Fruit fly (Drosophila melanogaster) whole organism, embryonic: ENCODE measurements around the gene CG18675.

ENCODE experiments used
- Atf3 ChIP-seq: fragments of 200-800 bp; sonication (Bioruptor generic); optimal IDR thresholded peaks from 3 replicates; lab custom pipeline; 2016; ENCODE audit warnings: missing biosample characterization, missing genetic modification characterization
- BEAF-32 ChIP-seq: fragments of 200-800 bp; sonication (Bioruptor generic); optimal IDR thresholded peaks from 3 replicates; lab custom pipeline; 2017; ENCODE audit warnings: missing biosample characterization, missing genetic modification characterization, mild to moderate bottlenecking, moderate library complexity, missing genetic modification reagents
- Bdp1 ChIP-seq: fragments of 200-800 bp; sonication (Bioruptor generic); optimal IDR thresholded peaks from 3 replicates; lab custom pipeline; 2016; ENCODE audit warnings: missing biosample characterization, missing genetic modification characterization
- Bgb ChIP-seq: fragments of 200-800 bp; sonication (Bioruptor generic); IDR thresholded peaks from 2 replicates; pipeline ENCODE4 v1.3.6; 2022; ENCODE audit warnings: missing biosample characterization, missing genetic modification characterization; ENCODE audit not compliant: partially characterized antibody
- Blimp-1 ChIP-seq: fragments of 200-800 bp; sonication (Bioruptor generic); optimal IDR thresholded peaks from 3 replicates; lab custom pipeline; 2018; ENCODE audit warnings: missing biosample characterization, missing genetic modification characterization, mild to moderate bottlenecking, moderate library complexity, missing genetic modification reagents
- CG11247 ChIP-seq: fragments of 200-800 bp; sonication (Bioruptor generic); IDR thresholded peaks from 2 replicates; pipeline ENCODE4 v1.3.6; 2022; ENCODE audit warnings: missing biosample characterization, missing genetic modification characterization
- CG13775 ChIP-seq: fragments of 200-800 bp; sonication (Bioruptor generic); optimal IDR thresholded peaks from 3 replicates; lab custom pipeline; 2017; ENCODE audit warnings: missing biosample characterization, mild to moderate bottlenecking, missing genetic modification characterization
- CG17186 ChIP-seq: fragments of 200-800 bp; sonication (Bioruptor generic); optimal IDR thresholded peaks from 3 replicates; lab custom pipeline; 2017; ENCODE audit warnings: missing biosample characterization, missing genetic modification reagents, missing genetic modification characterization
- CG2129 ChIP-seq: fragments of 200-800 bp; sonication (Bioruptor generic); IDR thresholded peaks from 2 replicates; pipeline ENCODE4 v1.3.6; 2022; ENCODE audit warnings: missing biosample characterization, missing genetic modification characterization; ENCODE audit not compliant: partially characterized antibody
- CG34422 ChIP-seq: fragments of 200-800 bp; sonication (Bioruptor generic); IDR thresholded peaks from 3 replicates; pipeline ENCODE4 v1.3.6; 2022; ENCODE audit warnings: missing biosample characterization, missing genetic modification characterization
- CG42726 ChIP-seq: fragments of 200-800 bp; sonication (Bioruptor generic); IDR thresholded peaks from 2 replicates; pipeline ENCODE4 v1.3.6; 2022; ENCODE audit warnings: missing biosample characterization, missing genetic modification characterization; ENCODE audit not compliant: partially characterized antibody
- CG7271 ChIP-seq: fragments of 200-800 bp; sonication (Bioruptor generic); optimal IDR thresholded peaks from 2 replicates; lab custom pipeline; 2018; ENCODE audit warnings: missing biosample characterization, mild to moderate bottlenecking, missing genetic modification characterization, moderate library complexity
- CG7357 ChIP-seq: fragments of 200-800 bp; sonication (Bioruptor generic); IDR thresholded peaks from 3 replicates; pipeline ENCODE4 v1.3.6; 2022; ENCODE audit warnings: missing biosample characterization, missing genetic modification characterization
- CG7963 ChIP-seq: fragments of 200-800 bp; sonication (Bioruptor generic); IDR thresholded peaks from 3 replicates; pipeline ENCODE4 v1.3.6; 2022; ENCODE audit warnings: missing biosample characterization, missing genetic modification characterization; ENCODE audit not compliant: partially characterized antibody
- CG8924 ChIP-seq: fragments of 200-800 bp; optimal IDR thresholded peaks from 3 replicates; lab custom pipeline; 2019; ENCODE audit warnings: missing biosample characterization, mild to moderate bottlenecking, missing genetic modification characterization, moderate library complexity
- CG9609 ChIP-seq: fragments of 200-800 bp; sonication (Bioruptor generic); optimal IDR thresholded peaks from 3 replicates; lab custom pipeline; 2016; ENCODE audit warnings: missing biosample characterization, missing genetic modification characterization
- CoRest ChIP-seq: fragments of 200-800 bp; sonication (Bioruptor generic); optimal IDR thresholded peaks from 3 replicates; lab custom pipeline; 2018; ENCODE audit warnings: missing biosample characterization, mild to moderate bottlenecking, missing genetic modification characterization, moderate library complexity
- Drgx ChIP-seq: fragments of 200-800 bp; sonication (Bioruptor generic); IDR thresholded peaks from 2 replicates; pipeline ENCODE4 v1.3.6; 2022; ENCODE audit warnings: missing biosample characterization, missing genetic modification characterization
- GATAe ChIP-seq: fragments of 200-800 bp; sonication (Bioruptor generic); conservative IDR thresholded peaks from 2 replicates; pipeline ENCODE4 v1.3.6; 2022; ENCODE audit warnings: missing biosample characterization, missing genetic modification characterization
- Hand ChIP-seq: fragments of 200-800 bp; sonication (Bioruptor generic); optimal IDR thresholded peaks from 2 replicates; lab custom pipeline; 2017; ENCODE audit warnings: mild to moderate bottlenecking, missing biosample characterization, missing genetic modification reagents, missing genetic modification characterization
- Hmx ChIP-seq: fragments of 200-800 bp; sonication (Bioruptor generic); optimal IDR thresholded peaks from 2 replicates; lab custom pipeline; 2016; ENCODE audit warnings: missing biosample characterization, missing genetic modification characterization
- Hr39 ChIP-seq: fragments of >200 bp; optimal IDR thresholded peaks from 2 replicates; lab custom pipeline; 2017
- MTF-1 ChIP-seq: fragments of 200-800 bp; sonication (Bioruptor generic); optimal IDR thresholded peaks from 2 replicates; lab custom pipeline; 2018; ENCODE audit warnings: missing biosample characterization, mild to moderate bottlenecking, missing genetic modification characterization, borderline replicate concordance
- NK7.1 ChIP-seq: fragments of 200-800 bp; sonication (Bioruptor generic); optimal IDR thresholded peaks from 3 replicates; lab custom pipeline; 2016; ENCODE audit warnings: missing biosample characterization, missing genetic modification characterization
- Six4 ChIP-seq: fragments of 200-800 bp; sonication (Bioruptor generic); optimal IDR thresholded peaks from 2 replicates; lab custom pipeline; 2016; ENCODE audit warnings: missing biosample characterization, missing genetic modification characterization
- Sry-β ChIP-seq: fragments of 200-800 bp; sonication (Bioruptor generic); optimal IDR thresholded peaks from 2 replicates; lab custom pipeline; 2018; ENCODE audit warnings: missing biosample characterization, mild to moderate bottlenecking, missing genetic modification characterization, moderate library complexity
- amos ChIP-seq: fragments of 200-800 bp; sonication (Bioruptor generic); IDR thresholded peaks from 2 replicates; pipeline ENCODE4 v1.3.6; 2022; ENCODE audit warnings: missing biosample characterization, missing genetic modification characterization; ENCODE audit not compliant: partially characterized antibody
- ash1 ChIP-seq: fragments of 200-800 bp; sonication (Bioruptor generic); optimal IDR thresholded peaks from 2 replicates; lab custom pipeline; 2018; ENCODE audit warnings: missing biosample characterization, mild to moderate bottlenecking, missing genetic modification characterization
- chm ChIP-seq: fragments of 200-800 bp; sonication (Bioruptor generic); IDR thresholded peaks from 2 replicates; pipeline ENCODE4 v1.3.6; 2022; ENCODE audit warnings: missing biosample characterization, missing genetic modification characterization
- exex ChIP-seq: fragments of 200-800 bp; sonication (Bioruptor generic); optimal IDR thresholded peaks from 4 replicates; lab custom pipeline; 2018; ENCODE audit warnings: missing biosample characterization, mild to moderate bottlenecking, missing genetic modification characterization, moderate library complexity
- grn ChIP-seq: fragments of 200-800 bp; sonication (Bioruptor generic); optimal IDR thresholded peaks from 3 replicates; lab custom pipeline; 2017; ENCODE audit warnings: missing biosample characterization, missing genetic modification characterization
- gro ChIP-seq: fragments of 200-800 bp; sonication (Bioruptor generic); optimal IDR thresholded peaks from 2 replicates; lab custom pipeline; 2016; ENCODE audit warnings: missing biosample characterization, missing genetic modification characterization
- jumu ChIP-seq: fragments of 200-800 bp; sonication (Bioruptor generic); optimal IDR thresholded peaks from 3 replicates; lab custom pipeline; 2016; ENCODE audit warnings: missing biosample characterization, missing genetic modification characterization
- ken ChIP-seq: fragments of 200-800 bp; sonication (Bioruptor generic); IDR thresholded peaks from 3 replicates; pipeline ENCODE4 v1.3.6; 2022; ENCODE audit warnings: missing biosample characterization, missing genetic modification characterization
- lilli ChIP-seq: fragments of 200-800 bp; sonication (Bioruptor generic); optimal IDR thresholded peaks from 3 replicates; lab custom pipeline; 2016; ENCODE audit warnings: missing biosample characterization, missing genetic modification characterization
- lola ChIP-seq, 3 experiments: fragments of >200 bp in 2 of 3; fragments of 200-800 bp in 1 of 3; sonication (Bioruptor generic) in 1 of 3; optimal IDR thresholded peaks; 2 replicates each; lab custom pipeline; 2017 to 2019; ENCODE audit warnings: missing biosample characterization in 3 of 3, missing genetic modification characterization in 3 of 3, mild to moderate bottlenecking in 1 of 3, moderate library complexity in 1 of 3
- mirr ChIP-seq: fragments of 200-800 bp; sonication (Bioruptor generic); optimal IDR thresholded peaks from 3 replicates; lab custom pipeline; 2018; ENCODE audit warnings: missing biosample characterization, mild to moderate bottlenecking, missing genetic modification characterization
- nom ChIP-seq: fragments of 200-800 bp; sonication (Bioruptor generic); optimal IDR thresholded peaks from 2 replicates; lab custom pipeline; 2017; ENCODE audit warnings: missing biosample characterization, missing genetic modification characterization, mild to moderate bottlenecking, moderate library complexity, missing genetic modification reagents
- pb ChIP-seq: fragments of 200-800 bp; sonication (Bioruptor generic); optimal IDR thresholded peaks from 3 replicates; lab custom pipeline; 2016; ENCODE audit warnings: missing biosample characterization, missing genetic modification characterization
- pho ChIP-seq: fragments of 200-800 bp; sonication (Bioruptor generic); optimal IDR thresholded peaks from 2 replicates; lab custom pipeline; 2016; ENCODE audit warnings: missing biosample characterization, missing genetic modification characterization
- pum ChIP-seq: fragments of 200-800 bp; sonication (Bioruptor generic); optimal IDR thresholded peaks from 2 replicates; lab custom pipeline; 2016; ENCODE audit warnings: missing biosample characterization, missing genetic modification characterization
- sens-2 ChIP-seq: fragments of 200-800 bp; sonication (Bioruptor generic); IDR thresholded peaks from 2 replicates; pipeline ENCODE4 v1.3.6; 2022; ENCODE audit warnings: missing biosample characterization, missing genetic modification characterization
- sr ChIP-seq: fragments of 200-800 bp; sonication (Bioruptor generic); IDR thresholded peaks from 3 replicates; pipeline ENCODE4 v1.3.6; 2022; ENCODE audit warnings: missing biosample characterization, missing genetic modification characterization
- sug ChIP-seq: fragments of 200-800 bp; optimal IDR thresholded peaks from 2 replicates; lab custom pipeline; 2019; ENCODE audit warnings: missing biosample characterization, mild to moderate bottlenecking, missing genetic modification characterization, moderate library complexity
- tgo ChIP-seq: fragments of 200-800 bp; sonication (Bioruptor generic); IDR thresholded peaks from 3 replicates; pipeline ENCODE4 v1.3.6; 2022; ENCODE audit warnings: missing biosample characterization, missing genetic modification characterization
- tin ChIP-seq: fragments of 200-800 bp; sonication (Bioruptor generic); optimal IDR thresholded peaks from 3 replicates; lab custom pipeline; 2016; ENCODE audit warnings: missing biosample characterization, missing genetic modification characterization
- tna ChIP-seq: fragments of 200-800 bp; sonication (Bioruptor generic); IDR thresholded peaks from 2 replicates; pipeline ENCODE4 v1.3.6; 2022; ENCODE audit warnings: missing biosample characterization, missing genetic modification characterization; ENCODE audit not compliant: partially characterized antibody
- tx ChIP-seq: fragments of 200-800 bp; sonication (Bioruptor generic); optimal IDR thresholded peaks from 2 replicates; lab custom pipeline; 2016; ENCODE audit warnings: missing biosample characterization, missing genetic modification characterization
- wek ChIP-seq: fragments of 200-800 bp; sonication (Bioruptor generic); optimal IDR thresholded peaks from 3 replicates; lab custom pipeline; 2018; ENCODE audit warnings: missing biosample characterization, mild to moderate bottlenecking, missing genetic modification characterization, moderate library complexity
- yki ChIP-seq: fragments of >200 bp; optimal IDR thresholded peaks from 3 replicates; lab custom pipeline; 2018

CG18675 gene

DNA sequence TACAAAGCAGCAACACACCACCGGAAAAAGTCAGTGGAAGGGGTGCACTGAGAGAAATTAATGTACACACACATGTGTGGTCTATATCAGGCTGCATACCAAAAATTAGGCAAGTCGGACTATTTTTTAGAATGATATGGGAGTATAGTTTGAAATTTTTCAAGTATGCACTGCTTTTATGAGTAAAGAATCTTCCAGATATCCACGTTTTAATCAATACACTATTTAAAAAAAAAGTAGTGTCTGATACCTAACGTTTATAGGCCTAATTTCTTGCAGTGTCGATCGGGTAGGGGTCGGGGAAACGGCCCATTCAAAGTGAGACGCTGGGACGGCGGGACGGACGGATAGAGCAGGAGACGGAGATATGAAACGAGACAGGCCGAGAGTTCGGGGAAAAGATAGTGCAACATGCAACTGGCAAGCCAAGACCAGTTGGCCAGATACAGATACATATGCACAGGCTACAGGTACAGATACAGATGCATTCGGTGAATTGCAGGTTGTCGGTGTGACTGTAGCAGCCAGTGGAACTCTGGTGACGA is 56.7 kb downstream of the CG18675 start (continued):
- TF ChIP-seq CoRest (tag; lab: Kevin White, UChicago) (peak; percentile 95), CG8924 (tag; lab: Kevin White, UChicago) (peak; percentile 96), tx (GFP tag; lab: Kevin White, UChicago) (peak; percentile 93), ash1 (no peak), tgo (GFP tag; lab: Robert Waterston, UW) (peak; percentile 88), exex (tag; lab: Kevin White, UChicago) (peak; percentile 36), CG2129 (GFP tag; lab: Robert Waterston, UW) (no peak), gro (GFP tag; lab: Kevin White, UChicago) (no peak), CG13775 (GFP tag; lab: Kevin White, UChicago) (peak; percentile 92), Atf3 (peak; percentile 94), Bdp1 (GFP tag; lab: Kevin White, UChicago) (peak; percentile 84), mirr (GFP tag; lab: Kevin White, UChicago) (no peak), Bgb (GFP tag; lab: Robert Waterston, UW) (no peak), Hr39 (lab: Kevin White, UChicago) (no peak), pb (peak; percentile 92), Blimp-1 (GFP tag; lab: Kevin White, UChicago) (peak; percentile 94), nom (GFP tag; lab: Kevin White, UChicago) (peak; percentile 89), CG7271 (peak; percentile 83), ken (GFP tag; lab: Robert Waterston, UW) (peak; percentile 83), sug (tag; lab: Kevin White, UChicago) (peak; percentile 67), NK7.1 (peak; percentile 90), CG42726 (GFP tag; lab: Robert Waterston, UW) (no peak), sr (0 out of 3 replicates have a peak, but pooled peaks have one; percentile 29), CG17186 (GFP tag; lab: Kevin White, UChicago) (peak; percentile 79), lola (GFP tag; optimal IDR thresholded peaks at IDR 0.05; lab: Kevin White, UChicago) (peak in 1 of 3 experiments; percentile 99), wek (peak; percentile 78), tna (GFP tag; lab: Robert Waterston, UW) (no peak), lilli (peak; percentile 85), grn (GFP tag; lab: Kevin White, UChicago) (peak; percentile 49), BEAF-32 (no peak), GATAe (GFP tag; lab: Robert Waterston, UW) (no peak), Six4 (peak; percentile 94), CG11247 (GFP tag; lab: Robert Waterston, UW) (peak; percentile 74), amos (no peak), Sry-β (GFP tag; lab: Kevin White, UChicago) (peak; percentile 62), Hand (GFP tag; lab: Kevin White, UChicago) (peak; percentile 57), chm (GFP tag; lab: Robert Waterston, UW) (peak; percentile 81), tin (peak; percentile 94), sens-2 (peak; percentile 87), jumu (peak; percentile 94), pho (GFP tag; lab: Kevin White, UChicago) (peak; percentile 57), CG7357 (GFP tag; lab: Robert Waterston, UW) (peak; percentile 83), yki (no peak), pum (GFP tag; lab: Kevin White, UChicago) (peak; percentile 96), CG9609 (GFP tag; lab: Kevin White, UChicago) (peak; percentile 94), Drgx (GFP tag; lab: Robert Waterston, UW) (peak; percentile 91), Hmx (GFP tag; lab: Kevin White, UChicago) (peak; percentile 70), CG34422 (GFP tag; lab: Robert Waterston, UW) (peak; percentile 81; the same call in 2 of the 3 replicates), MTF-1 (peak; percentile 79), CG7963 (GFP tag; lab: Robert Waterston, UW) (no peak)
